Fruit fly (Drosophila melanogaster): Measurements from ENCODE around the gene CG9154.

The CG9154 gene

dm6 chr2L:6028712-6029111 is 41.8 kb downstream of the CG9154 start (continued):
- no peak for TF ChIP-seq Antp (GFP tag; optimal IDR thresholded peaks at IDR 0.05)
- no peak for TF ChIP-seq lbe (GFP tag; optimal IDR thresholded peaks at IDR 0.05)
- no peak for TF ChIP-seq Poxn (GFP tag; IDR thresholded peaks at IDR 0.05)
- no peak for TF ChIP-seq CG12299 (tag; optimal IDR thresholded peaks at IDR 0.05)
- no peak for TF ChIP-seq CG3065 (GFP tag; optimal IDR thresholded peaks at IDR 0.05)
- TF ChIP-seq HLH54F (GFP tag; optimal IDR thresholded peaks at IDR 0.05) = no peak
- TF ChIP-seq Sry-β (GFP tag; optimal IDR thresholded peaks at IDR 0.05) = no peak
- TF ChIP-seq CG10366 (GFP tag; IDR thresholded peaks at IDR 0.05) = peak; percentile 32; the same call in 1 of the 2 replicates
- no peak for TF ChIP-seq inv (GFP tag; IDR thresholded peaks at IDR 0.05; ENCODE audit: partially characterized antibody)
- TF ChIP-seq sr (GFP tag; IDR thresholded peaks at IDR 0.05) = no peak
- no peak for TF ChIP-seq sim (GFP tag; IDR thresholded peaks at IDR 0.05)
- TF ChIP-seq CG9437 (GFP tag; optimal IDR thresholded peaks at IDR 0.05) = no peak
- TF ChIP-seq hkb (optimal IDR thresholded peaks at IDR 0.05) = no peak
- TF ChIP-seq hkb (GFP tag; IDR thresholded peaks at IDR 0.05) = peak; percentile 61; the same call in 1 of the 2 replicates
- 0 out of 3 replicates have a peak, but pooled peaks have one; percentile 13 for TF ChIP-seq CG2889 (GFP tag; IDR thresholded peaks at IDR 0.05)
- TF ChIP-seq chinmo (GFP tag; IDR thresholded peaks at IDR 0.05; ENCODE audit: partially characterized antibody) = no peak
- no peak for TF ChIP-seq phol (tag; optimal IDR thresholded peaks at IDR 0.05)
- no peak for TF ChIP-seq CHES-1-like (GFP tag; optimal IDR thresholded peaks at IDR 0.05)
- TF ChIP-seq CG32772 (GFP tag; IDR thresholded peaks at IDR 0.05) = no peak
- TF ChIP-seq HLH3B (GFP tag; IDR thresholded peaks at IDR 0.05) = no peak
- no peak for TF ChIP-seq CG17385 (GFP tag; optimal IDR thresholded peaks at IDR 0.05)
- no peak for TF ChIP-seq gcm2 (GFP tag; optimal IDR thresholded peaks at IDR 0.05)
- TF ChIP-seq cas (GFP tag; IDR thresholded peaks at IDR 0.05) = no peak
- no peak for TF ChIP-seq CG31365 (tag; optimal IDR thresholded peaks at IDR 0.05)
- TF ChIP-seq MESR4 (GFP tag; optimal IDR thresholded peaks at IDR 0.05) = no peak
- TF ChIP-seq sna (GFP tag; IDR thresholded peaks at IDR 0.05; ENCODE audit: partially characterized antibody) = no peak
- no peak for TF ChIP-seq hbn (GFP tag; IDR thresholded peaks at IDR 0.05; ENCODE audit: partially characterized antibody)
- TF ChIP-seq CG17186 (GFP tag; optimal IDR thresholded peaks at IDR 0.05) = no peak
- no peak for TF ChIP-seq toy (GFP tag; IDR thresholded peaks at IDR 0.05)
- TF ChIP-seq dimm (GFP tag; IDR thresholded peaks at IDR 0.05) = 0 out of 2 replicates have a peak, but pooled peaks have one; percentile 35
- no peak for TF ChIP-seq oc (tag; optimal IDR thresholded peaks at IDR 0.05)
- no peak for TF ChIP-seq CG11456 (GFP tag; IDR thresholded peaks at IDR 0.05)
- no peak for TF ChIP-seq Scr (GFP tag; IDR thresholded peaks at IDR 0.05; ENCODE audit: partially characterized antibody)
- TF ChIP-seq CG16815 (GFP tag; optimal IDR thresholded peaks at IDR 0.05) = no peak
- TF ChIP-seq mam (GFP tag; optimal IDR thresholded peaks at IDR 0.05) = no peak
- no peak for TF ChIP-seq psq (GFP tag; optimal IDR thresholded peaks at IDR 0.05)
- TF ChIP-seq CTCF (GFP tag; optimal IDR thresholded peaks at IDR 0.05) = no peak
- no peak for TF ChIP-seq CG7556 (GFP tag; optimal IDR thresholded peaks at IDR 0.05)
- no peak for TF ChIP-seq exex (tag; optimal IDR thresholded peaks at IDR 0.05)
- no peak for TF ChIP-seq ro (GFP tag; IDR thresholded peaks at IDR 0.05)
- TF ChIP-seq Rx (GFP tag; IDR thresholded peaks at IDR 0.05) = no peak
- no peak for TF ChIP-seq lov (optimal IDR thresholded peaks at IDR 0.05)
- TF ChIP-seq lov (GFP tag; IDR thresholded peaks at IDR 0.05) = no peak
- TF ChIP-seq Aef1 (GFP tag; IDR thresholded peaks at IDR 0.05) = peak; percentile 32; the same call in 2 of the 3 replicates
- no peak for TF ChIP-seq unc-4 (GFP tag; IDR thresholded peaks at IDR 0.05; ENCODE audit: partially characterized antibody)
- TF ChIP-seq ewg (GFP tag; optimal IDR thresholded peaks at IDR 0.05) = no peak
- TF ChIP-seq sug (tag; optimal IDR thresholded peaks at IDR 0.05) = no peak
- no peak for TF ChIP-seq chn (GFP tag; optimal IDR thresholded peaks at IDR 0.05)
- no peak for TF ChIP-seq Chrac-16 (GFP tag; optimal IDR thresholded peaks at IDR 0.05)
- TF ChIP-seq Hr51 (GFP tag; optimal IDR thresholded peaks at IDR 0.05) = peak in 1 of 2 experiments; percentile 7
- TF ChIP-seq Hr78 (GFP tag; optimal IDR thresholded peaks at IDR 0.05) = no peak
- no peak for TF ChIP-seq ssp (GFP tag; IDR thresholded peaks at IDR 0.05)
- TF ChIP-seq D19A (tag; optimal IDR thresholded peaks at IDR 0.05) = no peak
